Fruit fly (Drosophila melanogaster): ENCODE data around the gene Eip74EF.

DNA sequence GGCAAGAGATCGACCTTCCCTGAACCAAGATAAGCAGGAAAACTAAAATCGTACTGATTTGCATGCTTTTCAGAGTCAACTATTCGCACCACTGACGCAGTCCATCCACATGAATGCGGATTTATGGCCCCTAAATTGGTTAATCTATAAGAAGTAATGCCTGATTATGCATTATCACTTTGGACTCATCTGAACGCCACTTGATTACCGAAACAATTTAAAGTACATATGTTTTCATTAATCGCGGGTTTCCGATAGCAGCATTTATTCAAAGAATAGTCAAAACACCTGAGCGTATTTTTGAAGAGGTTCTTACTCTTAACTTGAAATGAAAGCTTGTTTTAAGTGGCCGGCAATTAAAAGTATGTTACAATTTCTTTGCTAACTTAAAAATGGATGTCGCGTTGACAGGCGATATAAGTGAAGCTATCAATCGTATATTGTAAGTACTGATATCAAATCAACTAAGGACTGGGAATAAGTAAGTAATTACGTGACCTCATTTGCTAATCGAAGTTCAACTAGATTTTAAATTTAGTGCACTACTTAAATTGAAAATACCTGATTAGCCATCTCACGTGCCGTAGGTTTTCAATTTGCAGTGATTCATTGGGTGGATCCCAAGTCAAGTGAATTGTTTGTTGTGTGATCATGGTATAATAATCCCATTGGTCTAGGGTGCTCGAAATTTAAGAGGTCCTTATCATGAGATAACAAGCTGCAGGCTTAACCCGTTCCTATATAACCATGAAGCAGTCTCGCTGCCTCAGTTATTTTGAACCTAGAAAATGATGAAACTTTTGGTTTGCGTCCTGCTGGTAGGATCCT is 69.9 kb downstream of the Eip74EF start, which contains the start of the genes Jon74E and CG7542:
- TF ChIP-seq Snoo (tag; optimal IDR thresholded peaks at IDR 0.05), result no peak
- no peak for TF ChIP-seq CG34367 (tag; optimal IDR thresholded peaks at IDR 0.05)
- no peak for TF ChIP-seq CG32121 (GFP tag; IDR thresholded peaks at IDR 0.05)
- TF ChIP-seq EcR (GFP tag; optimal IDR thresholded peaks at IDR 0.05), result no peak
- no peak for TF ChIP-seq CG8301 (tag; optimal IDR thresholded peaks at IDR 0.05)
- TF ChIP-seq CG9948 (tag; optimal IDR thresholded peaks at IDR 0.05), result no peak
- TF ChIP-seq CG17806 (tag; optimal IDR thresholded peaks at IDR 0.05), result no peak
- TF ChIP-seq CG10348 (GFP tag; IDR thresholded peaks at IDR 0.05), result no peak
- TF ChIP-seq Pif1B (GFP tag; optimal IDR thresholded peaks at IDR 0.05), result no peak
- TF ChIP-seq CG14655 (GFP tag; optimal IDR thresholded peaks at IDR 0.05), result no peak
- TF ChIP-seq fd96Ca (GFP tag; IDR thresholded peaks at IDR 0.05), result no peak
- TF ChIP-seq D1 (tag; optimal IDR thresholded peaks at IDR 0.05), result no peak
- no peak for TF ChIP-seq Pif1A (GFP tag; optimal IDR thresholded peaks at IDR 0.05)
- TF ChIP-seq Ets98B (GFP tag; IDR thresholded peaks at IDR 0.05), result no peak
